Fruit fly (Drosophila melanogaster) whole organism, wandering third instar larva: Measurements from ENCODE around the gene Ptp61F.

ENCODE experiments used
- Dif ChIP-seq: fragments of 200-275, 200-300 bp; sonication (Bioruptor generic); optimal IDR thresholded peaks from 2 replicates; lab custom pipeline; 2018; ENCODE audit warnings: missing biosample characterization, missing genetic modification characterization; ENCODE audit not compliant: partially characterized antibody
- Hr83 ChIP-seq: fragments of 200-300 bp; sonication (Bioruptor generic); optimal IDR thresholded peaks from 2 replicates; lab custom pipeline; 2016; ENCODE audit warnings: missing biosample characterization, mild to moderate bottlenecking, missing genetic modification characterization, moderate library complexity; ENCODE audit not compliant: poor library complexity, severe bottlenecking
- Myc ChIP-seq: fragments of >200 bp; optimal IDR thresholded peaks from 2 replicates; lab custom pipeline; 2017
- brk ChIP-seq: fragments of 200-800 bp; sonication (Bioruptor generic); optimal IDR thresholded peaks from 2 replicates; lab custom pipeline; 2016; ENCODE audit warnings: missing biosample characterization, mild to moderate bottlenecking, missing genetic modification characterization
- dsf ChIP-seq: sonication (Bioruptor generic); optimal IDR thresholded peaks from 2 replicates; lab custom pipeline; 2016; ENCODE audit warnings: missing biosample characterization, missing genetic modification characterization, borderline replicate concordance
- ey ChIP-seq: fragments of 200-800 bp; sonication (Bioruptor generic); optimal IDR thresholded peaks from 2 replicates; lab custom pipeline; 2016; ENCODE audit warnings: missing biosample characterization, missing genetic modification characterization
- fru ChIP-seq: fragments of 200-800 bp; sonication (Bioruptor generic); optimal IDR thresholded peaks from 3 replicates; lab custom pipeline; 2016; ENCODE audit warnings: missing biosample characterization, mild to moderate bottlenecking, missing genetic modification characterization
- lola ChIP-seq: fragments of >200 bp; optimal IDR thresholded peaks from 2 replicates; lab custom pipeline; 2017; ENCODE audit warnings: missing biosample characterization, missing genetic modification characterization
- pan ChIP-seq: fragments of >200 bp; optimal IDR thresholded peaks from 2 replicates; lab custom pipeline; 2017
- sv ChIP-seq: fragments of 200-800 bp; sonication (Bioruptor generic); optimal IDR thresholded peaks from 3 replicates; lab custom pipeline; 2016; ENCODE audit warnings: missing biosample characterization, missing genetic modification characterization
- usp ChIP-seq: fragments of >200 bp; optimal IDR thresholded peaks from 2 replicates; lab custom pipeline; 2017; ENCODE audit warnings: missing biosample characterization, missing genetic modification characterization
- woc ChIP-seq: sonication (Bioruptor generic); optimal IDR thresholded peaks from 2 replicates; lab custom pipeline; 2016; ENCODE audit warnings: missing biosample characterization, mild to moderate bottlenecking, missing genetic modification characterization

dm6 chr3L:1517274-1518047 lies 42.4 kb upstream of the Ptp61F start:
- TF ChIP-seq brk (no peak), usp (GFP tag; lab: Kevin White, UChicago) (no peak), Hr83 (GFP tag; lab: Kevin White, UChicago) (peak; percentile 71), lola (GFP tag; lab: Kevin White, UChicago) (no peak), sv (GFP tag; lab: Kevin White, UChicago) (peak; percentile 73), Myc (lab: Kevin White, UChicago) (peak; percentile 21), woc (GFP tag; lab: Kevin White, UChicago) (peak; percentile 45), pan (lab: Kevin White, UChicago) (no peak), Dif (GFP tag; lab: Kevin White, UChicago) (peak; percentile 12), ey (GFP tag; lab: Kevin White, UChicago) (peak; percentile 76), dsf (GFP tag; lab: Kevin White, UChicago) (no peak), fru (GFP tag; lab: Kevin White, UChicago) (peak; percentile 76)
